Worm (Caenorhabditis elegans): ENCODE results near the gene Y26G10.4.

DNA sequence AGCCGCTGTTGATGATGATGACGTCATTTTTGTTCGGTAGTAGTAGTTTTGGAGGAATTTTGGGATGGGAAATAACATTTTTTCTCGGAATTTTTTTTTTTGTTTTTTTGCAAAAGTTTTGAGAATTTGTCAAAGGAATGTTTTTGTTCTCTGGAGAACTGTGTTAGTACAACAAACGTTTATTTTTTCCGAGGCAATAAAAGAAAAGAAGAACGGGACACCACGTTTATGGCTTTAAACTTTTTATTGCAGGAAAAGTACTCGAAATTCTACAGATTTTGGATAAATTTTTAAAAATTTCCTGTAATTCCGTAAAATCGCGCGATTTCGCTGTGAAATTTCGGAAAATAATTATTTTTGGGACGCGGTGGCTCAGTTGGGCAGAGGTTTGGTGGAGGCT lies 8.1 kb downstream of the Y26G10.4 start, which contains the start of gene F59A1.13:
- TF ChIP-seq unc-62 (GFP tag; optimal IDR thresholded peaks at IDR 0.05) (no peak), ztf-4 (tag; optimal IDR thresholded peaks at IDR 0.05) (no peak), nhr-77 (tag; optimal IDR thresholded peaks at IDR 0.05) (no peak), skn-1 (tag; optimal IDR thresholded peaks at IDR 0.05) (no peak), mab-5 (tag; optimal IDR thresholded peaks at IDR 0.05) (no peak), alr-1 (tag; optimal IDR thresholded peaks at IDR 0.05) (no peak)
